Fruit fly (Drosophila melanogaster): ENCODE data around the gene CG45076.

DNA sequence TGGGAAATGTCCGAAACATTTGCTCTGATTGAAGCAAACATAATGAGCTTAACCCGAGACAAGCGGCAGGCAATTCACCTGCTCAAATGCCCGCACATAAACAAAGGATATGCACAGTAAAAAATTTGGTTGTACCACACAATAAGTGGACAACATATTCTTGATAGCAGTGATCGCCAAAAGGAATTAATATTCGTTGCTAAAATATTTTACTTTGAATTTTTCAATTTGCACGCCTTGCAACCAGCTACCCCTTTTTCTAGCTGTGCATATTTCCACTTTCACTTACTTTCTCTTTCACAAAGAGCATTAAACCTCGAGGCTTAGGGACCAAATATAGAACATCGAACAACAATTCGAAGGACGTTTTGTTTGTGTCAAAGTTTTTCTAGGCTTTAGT, 29.5 kb downstream of the CG45076 start:
- TF ChIP-seq h (optimal IDR thresholded peaks at IDR 0.05) = no peak
- no peak for TF ChIP-seq insv (optimal IDR thresholded peaks at IDR 0.05)
- no peak for TF ChIP-seq psq (optimal IDR thresholded peaks at IDR 0.05)
- TF ChIP-seq Sin3A (optimal IDR thresholded peaks at IDR 0.05) = no peak

Data from Kc167 (cell line).